Worm (Caenorhabditis elegans) whole organism, mixed stage, embryonic: ENCODE data around the gene K08F9.1.

Experiments used
- ceh-83 ChIP-seq: fragments of 200-800 bp; sonication (Bioruptor generic); optimal IDR thresholded peaks from 2 replicates; lab custom pipeline; 2018; ENCODE audit warnings: mild to moderate bottlenecking, missing genetic modification characterization, missing compliant biosample characterization
- ces-1 ChIP-seq: fragments of 150-350 bp; optimal IDR thresholded peaks from 2 replicates; lab custom pipeline; 2014; ENCODE audit warnings: missing biosample characterization, missing genetic modification reagents, missing genetic modification characterization
- flh-1 ChIP-seq: fragments of 200-800 bp; sonication (Bioruptor generic); optimal IDR thresholded peaks from 2 replicates; lab custom pipeline; 2018; ENCODE audit warnings: mild to moderate bottlenecking, missing genetic modification characterization, moderate library complexity, missing compliant biosample characterization
- pha-4 ChIP-seq: fragments of 150-350 bp; optimal IDR thresholded peaks from 2 replicates; lab custom pipeline; 2018; ENCODE audit warnings: missing biosample characterization, missing genetic modification reagents, missing genetic modification characterization
- unc-39 ChIP-seq: fragments of 150-350 bp; optimal IDR thresholded peaks from 2 replicates; lab custom pipeline; 2014; ENCODE audit warnings: missing biosample characterization, missing genetic modification characterization
- unc-62 ChIP-seq: fragments of 150-350 bp; optimal IDR thresholded peaks from 2 replicates; lab custom pipeline; 2014; ENCODE audit warnings: missing biosample characterization, missing genetic modification reagents, missing genetic modification characterization

DNA sequence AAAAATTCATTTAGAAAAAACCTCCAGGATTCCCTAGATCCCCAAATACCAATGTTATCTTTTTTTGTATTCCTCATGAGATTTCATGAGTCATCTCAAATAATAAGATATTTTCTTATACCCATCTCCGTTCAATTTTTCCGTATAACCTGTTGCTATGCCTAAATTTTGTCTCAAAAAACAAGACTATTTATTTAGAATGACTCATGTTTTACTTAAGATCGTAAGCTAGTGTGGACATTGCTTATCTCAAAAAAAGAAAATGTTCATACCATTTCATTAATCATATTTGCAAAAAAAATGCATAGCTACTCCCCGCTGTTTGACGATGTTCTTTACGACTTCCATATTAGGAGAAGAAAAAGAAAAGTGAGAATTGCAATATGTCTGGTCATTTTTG, 2.9 kb downstream of the K08F9.1 start, which contains the start of gene K08F9.3:
- TF ChIP-seq flh-1 (no peak), unc-62 (GFP tag; lab: Kevin White, UChicago) (no peak), pha-4 (no peak), ceh-83 (GFP tag; lab: Kevin White, UChicago) (no peak), ces-1 (no peak), unc-39 (tag; lab: Kevin White, UChicago) (no peak)
